Worm (Caenorhabditis elegans): ENCODE measurements around the gene pbs-1.

ce11 chrIV:1679227-1679626, 30.3 kb downstream of the pbs-1 start:
- TF ChIP-seq ama-1 (optimal IDR thresholded peaks at IDR 0.05) (no peak), flt-1 (GFP tag; IDR thresholded peaks at IDR 0.05) (no peak), scrt-1 (GFP tag; IDR thresholded peaks at IDR 0.05) (no peak), ceh-13 (GFP tag; optimal IDR thresholded peaks at IDR 0.05) (no peak), tbx-37 (GFP tag; conservative IDR thresholded peaks at IDR 0.05) (no peak), ceh-36 (tag; optimal IDR thresholded peaks at IDR 0.05) (no peak), pes-1 (GFP tag; IDR thresholded peaks at IDR 0.05) (no peak), aly-1 (tag; optimal IDR thresholded peaks at IDR 0.05) (no peak), tra-4 (tag; optimal IDR thresholded peaks at IDR 0.05) (no peak), ets-7 (tag; optimal IDR thresholded peaks at IDR 0.05) (no peak), sea-1 (GFP tag; conservative IDR thresholded peaks at IDR 0.05) (no peak), F13C5.2 (tag; optimal IDR thresholded peaks at IDR 0.05) (no peak)
